Comparison of ENCODE assay signal across 1 fruit fly cellular context in genomic region chr3L:18633084-18633483, dm6.
TF ChIP-seq lines count a peak whose summit lies in the region.

No protein-coding gene starts in this region.

TF ChIP-seq in whole organism, embryonic, 481 proteins besides CTCF, POLR2A, EP300 and RAD21 (continued from another document):
- TF ChIP-seq zf30C (GFP tag; optimal IDR thresholded peaks at IDR 0.05; lab: Kevin White, UChicago) = no peak
